Fruit fly (Drosophila melanogaster) whole organism, embryonic: ENCODE results near the gene Klp64D.
A peak's percentile ranks its signal among the peaks of the same experiment; 100 is the strongest.

Experiments
- CG10147 ChIP-seq: fragments of 200-800 bp; sonication (Bioruptor generic); optimal IDR thresholded peaks from 2 replicates; lab custom pipeline; 2019; ENCODE audit warnings: missing biosample characterization, mild to moderate bottlenecking, missing genetic modification characterization, moderate library complexity
- CG10267 ChIP-seq: fragments of 200-800 bp; sonication (Bioruptor generic); optimal IDR thresholded peaks from 2 replicates; lab custom pipeline; 2018; ENCODE audit warnings: missing biosample characterization, mild to moderate bottlenecking, missing genetic modification characterization, moderate library complexity
- CG10565 ChIP-seq: fragments of 200-800 bp; sonication (Bioruptor generic); optimal IDR thresholded peaks from 3 replicates; lab custom pipeline; 2016; ENCODE audit warnings: missing biosample characterization, mild to moderate bottlenecking, missing genetic modification characterization
- CG10654 ChIP-seq: fragments of 200-800 bp; sonication (Bioruptor generic); optimal IDR thresholded peaks from 2 replicates; lab custom pipeline; 2016; ENCODE audit warnings: missing biosample characterization, missing genetic modification characterization
- CG12219 ChIP-seq: fragments of 200-800 bp; sonication (Bioruptor generic); optimal IDR thresholded peaks from 3 replicates; lab custom pipeline; 2018; ENCODE audit warnings: missing biosample characterization, mild to moderate bottlenecking, missing genetic modification characterization
- CG12299 ChIP-seq: fragments of 200-800 bp; sonication (Bioruptor generic); optimal IDR thresholded peaks from 2 replicates; lab custom pipeline; 2018; ENCODE audit warnings: missing biosample characterization, mild to moderate bottlenecking, missing genetic modification characterization
- CG12744 ChIP-seq: fragments of 200-800 bp; sonication (Bioruptor generic); optimal IDR thresholded peaks from 2 replicates; lab custom pipeline; 2016; ENCODE audit warnings: missing biosample characterization, missing genetic modification characterization
- CG14667 ChIP-seq: fragments of 200-800 bp; sonication (Bioruptor generic); IDR thresholded peaks from 2 replicates; pipeline ENCODE4 v1.3.6; 2022; ENCODE audit warnings: missing biosample characterization, missing genetic modification characterization
- CG14965 ChIP-seq: fragments of 200-800 bp; sonication (Bioruptor generic); optimal IDR thresholded peaks from 2 replicates; lab custom pipeline; 2016; ENCODE audit warnings: missing biosample characterization, missing genetic modification characterization, borderline replicate concordance
- CG15011 ChIP-seq: fragments of 200-800 bp; sonication (Bioruptor generic); optimal IDR thresholded peaks from 3 replicates; lab custom pipeline; 2018; ENCODE audit warnings: missing biosample characterization, mild to moderate bottlenecking, missing genetic modification characterization
- CG17568 ChIP-seq: fragments of 200-800 bp; sonication (Bioruptor generic); optimal IDR thresholded peaks from 2 replicates; lab custom pipeline; 2018; ENCODE audit warnings: missing biosample characterization, mild to moderate bottlenecking, missing genetic modification characterization, moderate library complexity
- CG18599 ChIP-seq: fragments of 200-800 bp; sonication (Bioruptor generic); optimal IDR thresholded peaks from 3 replicates; lab custom pipeline; 2017; ENCODE audit warnings: missing biosample characterization, missing genetic modification characterization, mild to moderate bottlenecking, moderate library complexity, missing genetic modification reagents
- CG30403 ChIP-seq: fragments of 200-800 bp; sonication (Bioruptor generic); optimal IDR thresholded peaks from 3 replicates; lab custom pipeline; 2016; ENCODE audit warnings: missing biosample characterization, missing genetic modification characterization
- CG30431 ChIP-seq: fragments of 200-800 bp; sonication (Bioruptor generic); optimal IDR thresholded peaks from 2 replicates; lab custom pipeline; 2017; ENCODE audit warnings: missing biosample characterization, missing genetic modification characterization
- CG31441 ChIP-seq: fragments of 200-800 bp; sonication (Bioruptor generic); IDR thresholded peaks from 2 replicates; pipeline ENCODE4 v1.3.6; 2022; ENCODE audit warnings: missing biosample characterization, missing genetic modification characterization
- CG34224 ChIP-seq: fragments of 200-800 bp; sonication (Bioruptor generic); IDR thresholded peaks from 3 replicates; pipeline ENCODE4 v1.3.6; 2022; ENCODE audit warnings: missing biosample characterization, missing genetic modification characterization; ENCODE audit not compliant: partially characterized antibody
- CG3995 ChIP-seq: fragments of 200-800 bp; sonication (Bioruptor generic); optimal IDR thresholded peaks from 3 replicates; lab custom pipeline; 2016; ENCODE audit warnings: missing biosample characterization, missing genetic modification characterization
- CG5953 ChIP-seq: fragments of 200-800 bp; sonication (Bioruptor generic); IDR thresholded peaks from 2 replicates; pipeline ENCODE4 v1.3.6; 2022; ENCODE audit warnings: missing biosample characterization, missing genetic modification characterization
- CG6654 ChIP-seq: fragments of 200-800 bp; sonication (Bioruptor generic); optimal IDR thresholded peaks from 2 replicates; lab custom pipeline; 2017; ENCODE audit warnings: missing biosample characterization, mild to moderate bottlenecking, missing genetic modification characterization
- CG7928 ChIP-seq: fragments of 200-800 bp; sonication (Bioruptor generic); optimal IDR thresholded peaks from 2 replicates; lab custom pipeline; 2017; ENCODE audit warnings: missing biosample characterization, mild to moderate bottlenecking, missing genetic modification characterization
- CG9727 ChIP-seq: fragments of 200-800 bp; sonication (Bioruptor generic); optimal IDR thresholded peaks from 3 replicates; lab custom pipeline; 2017; ENCODE audit warnings: missing biosample characterization, mild to moderate bottlenecking, missing genetic modification characterization
- CG9817 ChIP-seq: fragments of 200-800 bp; sonication (Bioruptor generic); optimal IDR thresholded peaks from 2 replicates; lab custom pipeline; 2018; ENCODE audit warnings: missing biosample characterization, mild to moderate bottlenecking, missing genetic modification characterization, moderate library complexity
- CG9876 ChIP-seq: fragments of 200-800 bp; sonication (Bioruptor generic); optimal IDR thresholded peaks from 2 replicates; lab custom pipeline; 2016; ENCODE audit warnings: missing biosample characterization, missing genetic modification characterization
- D19A ChIP-seq: fragments of 200-800 bp; optimal IDR thresholded peaks from 3 replicates; lab custom pipeline; 2019; ENCODE audit warnings: missing biosample characterization, mild to moderate bottlenecking, missing genetic modification characterization, moderate library complexity
- Doc3 ChIP-seq: fragments of 200-800 bp; sonication (Bioruptor generic); IDR thresholded peaks from 3 replicates; pipeline ENCODE4 v1.3.6; 2022; ENCODE audit warnings: missing biosample characterization, missing genetic modification characterization; ENCODE audit not compliant: partially characterized antibody
- E2f2 ChIP-seq: fragments of 200-800 bp; sonication (Bioruptor generic); IDR thresholded peaks from 2 replicates; pipeline ENCODE4 v1.3.6; 2022; ENCODE audit warnings: missing biosample characterization, missing genetic modification characterization
- Ets65A ChIP-seq: fragments of 200-800 bp; sonication (Bioruptor generic); peaks from one replicate; lab custom pipeline; 2016; ENCODE audit warnings: missing biosample characterization, missing genetic modification characterization
- HLH4C ChIP-seq: fragments of 200-800 bp; sonication (Bioruptor generic); IDR thresholded peaks from 3 replicates; pipeline ENCODE4 v1.3.6; 2022; ENCODE audit warnings: missing biosample characterization, missing genetic modification characterization; ENCODE audit not compliant: partially characterized antibody
- Hey ChIP-seq: fragments of 200-800 bp; sonication (Bioruptor generic); optimal IDR thresholded peaks from 3 replicates; lab custom pipeline; 2018; ENCODE audit warnings: missing biosample characterization, mild to moderate bottlenecking, missing genetic modification characterization
- Hr39 ChIP-seq: fragments of >200 bp; optimal IDR thresholded peaks from 2 replicates; lab custom pipeline; 2017
- MESR4 ChIP-seq: fragments of 200-800 bp; sonication (Bioruptor generic); optimal IDR thresholded peaks from 2 replicates; lab custom pipeline; 2018; ENCODE audit warnings: missing biosample characterization, mild to moderate bottlenecking, missing genetic modification characterization, moderate library complexity
- NfI ChIP-seq: fragments of 200-800 bp; sonication (Bioruptor generic); optimal IDR thresholded peaks from 3 replicates; lab custom pipeline; 2018; ENCODE audit warnings: missing biosample characterization, mild to moderate bottlenecking, missing genetic modification characterization, moderate library complexity
- Poxn ChIP-seq: fragments of 200-800 bp; sonication (Bioruptor generic); IDR thresholded peaks from 2 replicates; pipeline ENCODE4 v1.3.6; 2022; ENCODE audit warnings: missing biosample characterization, missing genetic modification characterization
- Sry-δ ChIP-seq: fragments of 200-800 bp; sonication (Bioruptor generic); optimal IDR thresholded peaks from 2 replicates; lab custom pipeline; 2016; ENCODE audit warnings: missing biosample characterization, missing genetic modification characterization
- Ssrp ChIP-seq: fragments of 200-800 bp; sonication (Bioruptor generic); optimal IDR thresholded peaks from 2 replicates; lab custom pipeline; 2018; ENCODE audit warnings: missing biosample characterization, mild to moderate bottlenecking, missing genetic modification characterization, moderate library complexity
- Taf1 ChIP-seq: fragments of 200-800 bp; sonication (Bioruptor generic); IDR thresholded peaks from 2 replicates; pipeline ENCODE4 v1.3.6; 2022; ENCODE audit warnings: missing biosample characterization, missing genetic modification characterization
- cad ChIP-seq: fragments of >200 bp; optimal IDR thresholded peaks from 2 replicates; lab custom pipeline; 2017; ENCODE audit warnings: missing biosample characterization, missing genetic modification characterization
- chif ChIP-seq, 2 experiments: fragments of 200-800 bp; sonication (Bioruptor generic); optimal IDR thresholded peaks; 3 replicates each; lab custom pipeline; 2016; ENCODE audit warnings: missing biosample characterization in 2 of 2, missing genetic modification characterization in 2 of 2
- dan ChIP-seq: fragments of 200-800 bp; sonication (Bioruptor generic); IDR thresholded peaks from 2 replicates; pipeline ENCODE4 v1.3.6; 2022; ENCODE audit warnings: missing biosample characterization, missing genetic modification characterization
- danr ChIP-seq: fragments of 200-800 bp; sonication (Bioruptor generic); IDR thresholded peaks from 2 replicates; pipeline ENCODE4 v1.3.6; 2022; ENCODE audit warnings: missing biosample characterization, missing genetic modification characterization
- gcm2 ChIP-seq: fragments of 200-800 bp; sonication (Bioruptor generic); optimal IDR thresholded peaks from 2 replicates; lab custom pipeline; 2016; ENCODE audit warnings: missing biosample characterization, missing genetic modification characterization
- grau ChIP-seq: fragments of 200-800 bp; optimal IDR thresholded peaks from 3 replicates; lab custom pipeline; 2019; ENCODE audit warnings: missing biosample characterization, mild to moderate bottlenecking, missing genetic modification characterization, moderate library complexity
- gro ChIP-seq: fragments of 200-800 bp; sonication (Bioruptor generic); optimal IDR thresholded peaks from 2 replicates; lab custom pipeline; 2016; ENCODE audit warnings: missing biosample characterization, missing genetic modification characterization
- nom ChIP-seq: fragments of 200-800 bp; sonication (Bioruptor generic); optimal IDR thresholded peaks from 2 replicates; lab custom pipeline; 2017; ENCODE audit warnings: missing biosample characterization, missing genetic modification characterization, mild to moderate bottlenecking, moderate library complexity, missing genetic modification reagents
- pita ChIP-seq: fragments of 200-800 bp; sonication (Bioruptor generic); optimal IDR thresholded peaks from 2 replicates; lab custom pipeline; 2017; ENCODE audit warnings: missing biosample characterization, mild to moderate bottlenecking, missing genetic modification characterization
- pros ChIP-seq: fragments of 200-800 bp; sonication (Bioruptor generic); optimal IDR thresholded peaks from 3 replicates; lab custom pipeline; 2019; ENCODE audit warnings: missing biosample characterization, mild to moderate bottlenecking, missing genetic modification characterization, moderate library complexity
- sqz ChIP-seq: fragments of 200-800 bp; sonication (Bioruptor generic); optimal IDR thresholded peaks from 3 replicates; lab custom pipeline; 2018; ENCODE audit warnings: missing biosample characterization, mild to moderate bottlenecking, missing genetic modification characterization
- ssp ChIP-seq: fragments of 200-800 bp; sonication (Bioruptor generic); IDR thresholded peaks from 2 replicates; pipeline ENCODE4 v1.3.6; 2022; ENCODE audit warnings: missing biosample characterization, missing genetic modification characterization
- vvl ChIP-seq: fragments of 200-800 bp; sonication (Bioruptor generic); IDR thresholded peaks from 2 replicates; pipeline ENCODE4 v1.3.6; 2022; ENCODE audit warnings: missing biosample characterization, missing genetic modification characterization
- wor ChIP-seq: fragments of 200-800 bp; sonication (Bioruptor generic); IDR thresholded peaks from 2 replicates; pipeline ENCODE4 v1.3.6; 2022; ENCODE audit warnings: missing biosample characterization, missing genetic modification characterization
- zfh1 ChIP-seq: fragments of 200-800 bp; sonication (Bioruptor generic); IDR thresholded peaks from 3 replicates; pipeline ENCODE4 v1.3.6; 2022; ENCODE audit warnings: missing biosample characterization, missing genetic modification characterization

The Klp64D gene

DNA sequence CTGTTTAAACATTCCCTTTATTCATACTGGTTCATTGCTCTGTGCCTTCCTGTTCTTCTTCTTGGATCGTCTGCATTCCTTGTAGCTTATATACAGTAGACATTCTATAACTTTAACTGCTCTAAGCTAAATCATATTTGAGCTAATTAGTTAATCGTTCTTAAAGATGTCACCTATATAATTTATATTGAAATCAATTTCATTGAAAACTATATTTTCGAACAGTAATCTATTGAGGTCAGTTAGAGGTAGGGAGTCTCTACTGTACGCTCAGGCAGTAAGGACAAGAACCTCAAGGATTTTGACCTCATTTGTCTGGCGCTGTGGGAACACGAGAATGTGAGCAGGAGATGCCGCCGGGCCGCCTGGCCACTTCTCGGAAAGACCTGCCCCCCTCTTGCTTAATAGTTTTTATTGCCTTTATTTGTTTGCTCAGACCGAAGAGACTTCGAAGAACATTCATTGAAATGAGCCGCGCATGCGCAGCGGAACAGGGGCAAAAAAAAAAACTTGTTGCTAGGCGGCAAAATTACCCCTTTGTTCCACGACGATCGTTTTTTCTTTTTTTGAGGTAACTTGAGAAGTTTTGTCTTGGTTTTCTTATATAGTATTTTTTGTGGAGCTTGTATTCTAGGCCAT is 6.4 kb downstream of the Klp64D start (continued):
- TF ChIP-seq CG30403 (GFP tag; lab: Kevin White, UChicago) (peak; percentile 1), CG6654 (no peak), CG7928 (no peak), CG10147 (no peak), CG12219 (GFP tag; lab: Kevin White, UChicago) (no peak), CG9876 (no peak), CG14965 (GFP tag; lab: Kevin White, UChicago) (no peak), CG10565 (GFP tag; lab: Kevin White, UChicago) (no peak), HLH4C (no peak), CG9817 (tag; lab: Kevin White, UChicago) (no peak), zfh1 (GFP tag; lab: Robert Waterston, UW) (peak; percentile 79), Ets65A (GFP tag; lab: Kevin White, UChicago) (no peak), Hr39 (lab: Kevin White, UChicago) (no peak), E2f2 (GFP tag; lab: Robert Waterston, UW) (no peak), Hey (tag; lab: Kevin White, UChicago) (no peak), pros (no peak), pita (GFP tag; lab: Kevin White, UChicago) (no peak), CG10654 (GFP tag; lab: Kevin White, UChicago) (no peak), CG34224 (GFP tag; lab: Robert Waterston, UW) (no peak), Doc3 (GFP tag; lab: Robert Waterston, UW) (no peak), CG31441 (GFP tag; lab: Robert Waterston, UW) (peak; percentile 63), CG18599 (GFP tag; lab: Kevin White, UChicago) (peak; percentile 14), ssp (GFP tag; lab: Robert Waterston, UW) (no peak), nom (GFP tag; lab: Kevin White, UChicago) (peak; percentile 91), CG12744 (GFP tag; lab: Kevin White, UChicago) (no peak), danr (GFP tag; lab: Robert Waterston, UW) (no peak), Ssrp (tag; lab: Kevin White, UChicago) (peak; percentile 2), grau (peak; percentile 96), CG17568 (GFP tag; lab: Kevin White, UChicago) (no peak), wor (GFP tag; lab: Robert Waterston, UW) (no peak), NfI (no peak), chif (GFP tag; optimal IDR thresholded peaks at IDR 0.05; lab: Kevin White, UChicago) (peak in 1 of 2 experiments; percentile 42), gro (GFP tag; lab: Kevin White, UChicago) (no peak), CG15011 (GFP tag; lab: Kevin White, UChicago) (no peak), CG10267 (tag; lab: Kevin White, UChicago) (peak; percentile 74), D19A (tag; lab: Kevin White, UChicago) (peak; percentile 50), MESR4 (GFP tag; lab: Kevin White, UChicago) (no peak), CG3995 (GFP tag; lab: Kevin White, UChicago) (no peak), Taf1 (GFP tag; lab: Robert Waterston, UW) (no peak), CG14667 (GFP tag; lab: Robert Waterston, UW) (0 out of 2 replicates have a peak, but pooled peaks have one; percentile 24), sqz (GFP tag; lab: Kevin White, UChicago) (peak; percentile 76), dan (GFP tag; lab: Robert Waterston, UW) (no peak; the same call in 1 of the 2 replicates), Sry-δ (GFP tag; lab: Kevin White, UChicago) (no peak), cad (peak; percentile 8), CG30431 (GFP tag; lab: Kevin White, UChicago) (peak; percentile 8), gcm2 (GFP tag; lab: Kevin White, UChicago) (no peak), CG5953 (no peak), vvl (GFP tag; lab: Robert Waterston, UW) (0 out of 2 replicates have a peak, but pooled peaks have one; percentile 31), CG12299 (tag; lab: Kevin White, UChicago) (no peak), Poxn (GFP tag; lab: Robert Waterston, UW) (no peak), CG9727 (peak; percentile 55)
